Worm (Caenorhabditis elegans) whole organism, L4/young adult: ENCODE measurements around the gene unc-115.

Experiments
- W03F9.2 ChIP-seq: fragments of 150-350 bp; optimal IDR thresholded peaks from 2 replicates; lab custom pipeline; 2014; ENCODE audit warnings: missing biosample characterization, missing genetic modification characterization
- dao-5 ChIP-seq: sonication (generic microtip); optimal IDR thresholded peaks from 2 replicates; lab custom pipeline; 2016; ENCODE audit warnings: missing genotype, missing genetic modification characterization, moderate library complexity, missing compliant biosample characterization
- him-1 ChIP-seq: sonication (generic microtip); optimal IDR thresholded peaks from 2 replicates; lab custom pipeline; 2016; ENCODE audit warnings: missing genotype, missing genetic modification reagents, missing genetic modification characterization, missing compliant biosample characterization

The unc-115 gene

DNA sequence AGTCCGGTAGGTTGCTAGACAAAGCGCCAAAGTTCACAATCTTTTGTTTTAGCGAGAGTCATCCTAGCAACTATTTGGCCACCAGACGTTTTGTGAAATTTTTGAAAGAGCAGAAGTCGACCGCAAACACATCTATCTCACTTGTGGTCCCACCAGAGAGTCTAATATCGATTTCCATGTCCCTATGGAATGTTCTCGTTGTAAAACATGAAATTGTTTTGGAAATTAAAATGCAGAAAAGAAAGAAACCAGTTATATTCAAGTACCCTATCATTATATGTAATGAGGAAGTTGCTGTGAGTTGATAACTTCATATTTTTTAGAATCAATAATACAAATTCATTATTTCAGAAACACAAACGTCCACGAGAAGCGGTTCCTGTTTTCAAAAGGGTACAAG is 38.0 kb downstream of the unc-115 start:
- no peak for TF ChIP-seq him-1
- no peak for TF ChIP-seq W03F9.2 (tag; lab: Kevin White, UChicago)

ce11 chrX:10188493-10188895 is 41.8 kb downstream of the unc-115 start:
- TF ChIP-seq him-1 (peak; percentile 93), dao-5 (tag; lab: Kevin White, UChicago) (no peak), W03F9.2 (tag; lab: Kevin White, UChicago) (peak; percentile 51)

DNA sequence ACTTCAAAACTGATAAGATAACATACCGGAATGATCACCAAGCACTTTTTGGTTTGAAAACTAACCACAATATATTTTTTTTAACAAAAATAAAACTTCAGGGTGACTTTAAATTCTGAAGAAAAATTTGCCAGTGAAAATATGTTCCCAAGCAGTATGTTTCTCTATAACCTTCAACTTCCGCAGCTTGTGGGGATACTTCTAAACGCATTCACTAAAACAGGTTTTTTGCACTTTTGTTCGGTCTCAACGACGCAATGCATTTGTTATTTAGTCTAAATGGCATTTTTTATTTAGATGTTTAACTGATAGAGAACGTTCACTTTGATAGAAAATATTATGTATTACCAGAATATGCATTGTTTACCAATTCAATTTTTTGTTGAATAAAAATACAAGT is 42.6 kb downstream of the unc-115 start:
- TF ChIP-seq W03F9.2 (tag; lab: Kevin White, UChicago) (no peak), dao-5 (tag; lab: Kevin White, UChicago) (no peak), him-1 (no peak)

- TF ChIP-seq him-1 (no peak), W03F9.2 (tag; lab: Kevin White, UChicago) (no peak), dao-5 (tag; lab: Kevin White, UChicago) (no peak)
Measured at ce11 chrX:10189805-10190204, 43.1 kb downstream of the unc-115 start.

ce11 chrX:10194327-10195096 is 47.8 kb downstream of the unc-115 start, which contains the start of gene myrf-2:
Gene myrf-2 (minus strand): TSS chrX:10194377.
- TF ChIP-seq dao-5 (tag; lab: Kevin White, UChicago) (no peak), W03F9.2 (tag; lab: Kevin White, UChicago) (no peak), him-1 (no peak)

DNA sequence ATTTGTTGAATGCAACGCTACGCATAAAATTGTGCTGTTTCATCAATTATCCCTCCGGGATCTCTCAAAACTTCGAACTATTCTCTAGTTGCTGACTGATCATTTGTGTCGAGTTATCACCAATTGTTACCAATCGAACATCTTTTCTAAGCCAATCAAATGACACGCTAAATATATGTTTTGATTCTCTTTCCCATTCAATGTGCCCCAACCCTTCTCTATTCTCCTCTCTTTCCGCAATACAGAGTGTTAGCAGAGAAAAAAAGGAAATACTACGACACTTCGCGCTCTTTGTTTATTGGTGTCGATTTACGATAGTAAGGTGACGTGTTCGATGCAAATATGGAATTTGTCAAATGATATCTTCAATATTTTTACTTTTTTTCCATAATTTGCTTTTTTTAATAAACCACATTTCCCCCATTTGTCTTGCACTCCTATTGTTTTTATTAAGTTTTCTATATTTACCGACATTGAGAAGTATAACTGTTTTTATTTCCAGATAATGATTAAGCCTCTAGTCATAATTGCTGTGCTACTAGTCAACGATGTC is 50.6 kb downstream of the unc-115 start, which contains the start of gene nucb-1:
Gene nucb-1 (plus strand): TSS at position 503 of the 553 bp plus-strand sequence.
- TF ChIP-seq dao-5 (tag; lab: Kevin White, UChicago) = no peak
- no peak for TF ChIP-seq him-1
- peak; percentile 40 for TF ChIP-seq W03F9.2 (tag; lab: Kevin White, UChicago)

DNA sequence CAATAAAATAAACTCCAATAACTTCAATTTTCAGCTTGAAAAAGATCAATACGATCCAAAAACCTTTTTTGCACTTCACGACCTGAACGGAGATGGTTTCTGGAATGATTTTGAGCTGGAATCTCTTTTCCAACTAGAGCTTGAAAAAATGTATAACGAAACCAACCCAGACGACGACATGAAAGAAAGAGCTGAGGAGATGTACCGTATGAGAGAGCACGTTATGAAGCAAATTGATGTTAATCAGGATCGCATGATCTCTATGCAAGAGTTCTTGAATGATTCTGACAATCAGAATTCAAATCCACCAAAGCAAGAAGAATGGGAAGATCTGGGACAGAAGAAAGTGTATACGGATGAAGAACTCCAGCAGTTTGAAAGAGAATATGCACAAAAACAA is 52.5 kb downstream of the unc-115 start:
- no peak for TF ChIP-seq him-1
- no peak for TF ChIP-seq W03F9.2 (tag; lab: Kevin White, UChicago)
- TF ChIP-seq dao-5 (tag; lab: Kevin White, UChicago) = no peak
